Fruit fly (Drosophila melanogaster) whole organism, pupa: Measurements from ENCODE around the gene CG1314.
A peak's percentile ranks its signal among the peaks of the same experiment; 100 is the strongest.

Experiments
- CG10348 ChIP-seq: fragments of 200-800 bp; sonication (Bioruptor generic); IDR thresholded peaks from 2 replicates; pipeline ENCODE4 v1.3.6; 2022; ENCODE audit warnings: missing biosample characterization, missing genetic modification characterization
- CG12605 ChIP-seq: fragments of 200-800 bp; sonication (Bioruptor generic); IDR thresholded peaks from 2 replicates; pipeline ENCODE4 v1.3.6; 2022; ENCODE audit warnings: missing biosample characterization, missing genetic modification characterization
- CG13204 ChIP-seq: fragments of 200-800 bp; sonication (Bioruptor generic); optimal IDR thresholded peaks from 2 replicates; lab custom pipeline; 2018; ENCODE audit warnings: missing biosample characterization, mild to moderate bottlenecking, missing genetic modification characterization, moderate library complexity
- CG14655 ChIP-seq: fragments of 200-800 bp; sonication (Bioruptor generic); optimal IDR thresholded peaks from 3 replicates; lab custom pipeline; 2017; ENCODE audit warnings: mild to moderate bottlenecking, missing biosample characterization, missing genetic modification reagents, missing genetic modification characterization
- CG15710 ChIP-seq: fragments of 200-800 bp; sonication (Bioruptor generic); optimal IDR thresholded peaks from 2 replicates; lab custom pipeline; 2018; ENCODE audit warnings: missing biosample characterization, mild to moderate bottlenecking, missing genetic modification characterization, moderate library complexity
- CG17806 ChIP-seq: fragments of 200-800 bp; sonication (Bioruptor generic); optimal IDR thresholded peaks from 2 replicates; lab custom pipeline; 2018; ENCODE audit warnings: missing biosample characterization, mild to moderate bottlenecking, missing genetic modification characterization, moderate library complexity
- CG32121 ChIP-seq: fragments of 200-800 bp; sonication (Bioruptor generic); IDR thresholded peaks from 2 replicates; pipeline ENCODE4 v1.3.6; 2022; ENCODE audit warnings: missing biosample characterization, missing genetic modification characterization
- CG34367 ChIP-seq: fragments of 200-800 bp; sonication (Bioruptor generic); optimal IDR thresholded peaks from 2 replicates; lab custom pipeline; 2018; ENCODE audit warnings: missing biosample characterization, mild to moderate bottlenecking, missing genetic modification characterization
- CG4496 ChIP-seq: fragments of 200-800 bp; sonication (Bioruptor generic); IDR thresholded peaks from 3 replicates; pipeline ENCODE4 v1.3.6; 2022; ENCODE audit warnings: missing biosample characterization, missing genetic modification characterization
- CG8159 ChIP-seq: fragments of 200-800 bp; sonication (Bioruptor generic); optimal IDR thresholded peaks from 3 replicates; lab custom pipeline; 2018; ENCODE audit warnings: missing biosample characterization, mild to moderate bottlenecking, missing genetic modification characterization, moderate library complexity
- CG8301 ChIP-seq: fragments of 200-800 bp; sonication (Bioruptor generic); optimal IDR thresholded peaks from 2 replicates; lab custom pipeline; 2018; ENCODE audit warnings: missing biosample characterization, mild to moderate bottlenecking, missing genetic modification characterization
- CG9948 ChIP-seq: fragments of 200-800 bp; sonication (Bioruptor generic); optimal IDR thresholded peaks from 2 replicates; lab custom pipeline; 2018; ENCODE audit warnings: missing biosample characterization, mild to moderate bottlenecking, missing genetic modification characterization, moderate library complexity
- D1 ChIP-seq: fragments of 200-800 bp; sonication (Bioruptor generic); optimal IDR thresholded peaks from 2 replicates; lab custom pipeline; 2018; ENCODE audit warnings: missing biosample characterization, mild to moderate bottlenecking, missing genetic modification characterization, moderate library complexity
- EcR ChIP-seq: fragments of 200-800 bp; sonication (Bioruptor generic); optimal IDR thresholded peaks from 3 replicates; lab custom pipeline; 2019; ENCODE audit warnings: missing biosample characterization, missing genetic modification characterization, mild to moderate bottlenecking, moderate library complexity, missing genetic modification reagents
- Ets98B ChIP-seq: fragments of 200-800 bp; sonication (Bioruptor generic); IDR thresholded peaks from 2 replicates; pipeline ENCODE4 v1.3.6; 2022; ENCODE audit warnings: missing biosample characterization, missing genetic modification characterization
- Pif1A ChIP-seq: fragments of 200-800 bp; sonication (Bioruptor generic); optimal IDR thresholded peaks from 3 replicates; lab custom pipeline; 2016; ENCODE audit warnings: missing biosample characterization, missing genetic modification characterization
- Pif1B ChIP-seq: fragments of 200-800 bp; sonication (Bioruptor generic); optimal IDR thresholded peaks from 3 replicates; lab custom pipeline; 2016; ENCODE audit warnings: missing biosample characterization, missing genetic modification characterization
- Snoo ChIP-seq: fragments of 200-800 bp; sonication (Bioruptor generic); optimal IDR thresholded peaks from 3 replicates; lab custom pipeline; 2017; ENCODE audit warnings: missing biosample characterization, mild to moderate bottlenecking, missing genetic modification characterization, inconsistent platforms
- fd96Ca ChIP-seq: fragments of 200-800 bp; sonication (Bioruptor generic); IDR thresholded peaks from 3 replicates; pipeline ENCODE4 v1.3.6; 2022; ENCODE audit warnings: missing biosample characterization, missing genetic modification characterization
- gl ChIP-seq: fragments of 200-800 bp; sonication (Bioruptor generic); optimal IDR thresholded peaks from 2 replicates; lab custom pipeline; 2018; ENCODE audit warnings: missing biosample characterization, mild to moderate bottlenecking, missing genetic modification characterization
- rn ChIP-seq: fragments of 200-800 bp; sonication (Bioruptor generic); IDR thresholded peaks from 2 replicates; pipeline ENCODE4 v1.3.6; 2022; ENCODE audit warnings: missing biosample characterization, missing genetic modification characterization

The CG1314 gene

dm6 chrX:20869297-20869696 lies at the start of gene CG1314:
Gene CG1314 (minus strand): TSS chrX:20869397.
- TF ChIP-seq D1 (tag; lab: Kevin White, UChicago) (no peak), Pif1B (GFP tag; lab: Kevin White, UChicago) (no peak), EcR (GFP tag; lab: Kevin White, UChicago) (no peak)

DNA sequence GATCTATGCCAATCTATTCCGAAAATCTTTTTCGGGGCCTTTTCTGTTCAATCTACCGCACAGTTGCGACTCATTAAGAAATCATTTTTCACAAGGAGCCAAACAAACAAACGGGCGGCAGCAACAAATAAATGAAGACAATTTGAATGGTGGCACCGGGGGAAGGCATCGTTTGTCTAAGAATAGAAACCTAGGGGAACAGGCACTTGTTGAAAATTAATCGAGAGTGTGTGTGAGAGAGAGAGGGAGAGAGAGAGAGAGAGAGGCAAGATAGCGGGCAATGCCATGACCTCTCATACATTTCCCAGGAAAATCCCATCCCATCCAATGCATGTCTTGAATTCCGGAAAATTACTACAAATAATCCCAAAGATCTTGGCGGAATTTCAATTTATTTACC lies 47.2 kb upstream of the CG1314 start:
- no peak for TF ChIP-seq CG9948
- no peak for TF ChIP-seq CG32121 (GFP tag; lab: Robert Waterston, UW)
- TF ChIP-seq Pif1A = no peak
- no peak for TF ChIP-seq CG15710 (tag; lab: Kevin White, UChicago)
- TF ChIP-seq EcR (GFP tag; lab: Kevin White, UChicago) = no peak
- no peak for TF ChIP-seq fd96Ca (GFP tag; lab: Robert Waterston, UW)
- TF ChIP-seq Ets98B (GFP tag; lab: Robert Waterston, UW) = no peak
- no peak for TF ChIP-seq D1 (tag; lab: Kevin White, UChicago)
- no peak for TF ChIP-seq CG12605 (GFP tag; lab: Robert Waterston, UW)
- no peak for TF ChIP-seq Snoo
- no peak for TF ChIP-seq CG8159 (tag; lab: Kevin White, UChicago)
- no peak for TF ChIP-seq CG34367 (tag; lab: Kevin White, UChicago)
- TF ChIP-seq CG8301 (tag; lab: Kevin White, UChicago) = no peak

- TF ChIP-seq CG14655 = no peak
- no peak for TF ChIP-seq CG12605 (GFP tag; lab: Robert Waterston, UW)
- no peak for TF ChIP-seq CG8301 (tag; lab: Kevin White, UChicago)
These were observed 13.3 kb upstream of the CG1314 start, which contains the start of gene I-3 for dm6 chrX:20882526-20882925. Gene I-3 (minus strand): TSS chrX:20882626.

DNA sequence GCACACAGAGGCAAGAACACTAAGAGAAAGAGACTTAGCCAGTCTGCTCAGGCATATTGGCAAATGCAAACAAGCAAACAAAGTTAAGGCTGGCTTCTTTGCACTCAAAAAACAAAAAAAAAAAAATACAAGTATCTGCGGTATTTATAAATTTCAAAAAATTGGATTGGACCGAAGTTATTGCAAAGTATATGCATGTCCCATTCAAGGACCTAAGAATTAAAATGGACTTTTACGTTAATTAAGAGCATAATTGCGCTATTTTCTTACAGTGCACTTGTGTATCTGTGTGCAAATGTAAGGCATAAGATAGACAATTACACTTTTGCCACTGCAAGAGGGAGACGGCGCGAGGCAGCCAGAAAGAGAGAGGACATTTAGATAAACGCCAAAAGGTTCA lies 5.5 kb downstream of the CG1314 start:
- TF ChIP-seq Ets98B (GFP tag; lab: Robert Waterston, UW) = no peak
- TF ChIP-seq CG14655 = peak; percentile 47
- no peak for TF ChIP-seq CG12605 (GFP tag; lab: Robert Waterston, UW)
- no peak for TF ChIP-seq D1 (tag; lab: Kevin White, UChicago)
- TF ChIP-seq CG9948 = peak; percentile 11
- TF ChIP-seq CG32121 (GFP tag; lab: Robert Waterston, UW) = no peak
- no peak for TF ChIP-seq Pif1B (GFP tag; lab: Kevin White, UChicago)
- TF ChIP-seq CG13204 (GFP tag; lab: Kevin White, UChicago) = no peak
- TF ChIP-seq CG17806 (tag; lab: Kevin White, UChicago) = peak; percentile 29
- peak; percentile 29 for TF ChIP-seq CG8301 (tag; lab: Kevin White, UChicago)
- no peak for TF ChIP-seq CG4496
- no peak for TF ChIP-seq CG34367 (tag; lab: Kevin White, UChicago)
- TF ChIP-seq CG8159 (tag; lab: Kevin White, UChicago) = peak; percentile 51
- no peak for TF ChIP-seq Snoo
- no peak for TF ChIP-seq Pif1A
- 0 out of 3 replicates have a peak, but pooled peaks have one; percentile 52 for TF ChIP-seq fd96Ca (GFP tag; lab: Robert Waterston, UW)
- no peak for TF ChIP-seq EcR (GFP tag; lab: Kevin White, UChicago)
- TF ChIP-seq CG10348 (GFP tag; lab: Robert Waterston, UW) = no peak
- no peak for TF ChIP-seq rn (GFP tag; lab: Robert Waterston, UW)
- no peak for TF ChIP-seq gl (tag; lab: Kevin White, UChicago)
- peak; percentile 37 for TF ChIP-seq CG15710 (tag; lab: Kevin White, UChicago)
- TF ChIP-seq, all 21 proteins: peak for 7

DNA sequence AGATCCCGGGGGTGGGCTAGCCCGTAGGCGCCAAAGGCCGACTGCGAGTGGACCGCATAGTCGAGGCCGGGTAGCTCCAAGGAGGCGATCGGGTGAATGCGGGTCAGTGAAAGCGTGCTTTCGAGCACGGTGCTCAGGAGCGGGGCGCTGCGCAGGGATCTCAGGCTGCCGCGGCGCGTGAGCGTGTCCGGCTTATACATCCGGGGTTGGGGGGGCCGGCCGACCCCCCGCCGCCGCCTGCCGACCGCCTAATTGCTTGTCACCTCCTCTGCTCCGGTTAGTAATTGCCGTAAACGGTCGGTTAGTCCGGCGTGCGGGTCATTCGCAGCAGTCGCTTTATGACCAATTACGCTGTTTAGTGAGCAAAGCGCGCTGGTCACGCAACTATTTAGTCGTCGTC lies 43.0 kb downstream of the CG1314 start:
- no peak for TF ChIP-seq CG10348 (GFP tag; lab: Robert Waterston, UW)
- TF ChIP-seq fd96Ca (GFP tag; lab: Robert Waterston, UW) = no peak
- TF ChIP-seq CG13204 (GFP tag; lab: Kevin White, UChicago) = no peak
- no peak for TF ChIP-seq Ets98B (GFP tag; lab: Robert Waterston, UW)
- TF ChIP-seq EcR (GFP tag; lab: Kevin White, UChicago) = no peak
- TF ChIP-seq CG8159 (tag; lab: Kevin White, UChicago) = no peak
- no peak for TF ChIP-seq Pif1A
- TF ChIP-seq gl (tag; lab: Kevin White, UChicago) = no peak
- no peak for TF ChIP-seq CG8301 (tag; lab: Kevin White, UChicago)
- TF ChIP-seq CG32121 (GFP tag; lab: Robert Waterston, UW) = no peak
- no peak for TF ChIP-seq CG9948
- TF ChIP-seq CG4496 = no peak
- no peak for TF ChIP-seq CG15710 (tag; lab: Kevin White, UChicago)
- TF ChIP-seq rn (GFP tag; lab: Robert Waterston, UW) = no peak
- TF ChIP-seq, all 21 proteins: peak for 0

DNA sequence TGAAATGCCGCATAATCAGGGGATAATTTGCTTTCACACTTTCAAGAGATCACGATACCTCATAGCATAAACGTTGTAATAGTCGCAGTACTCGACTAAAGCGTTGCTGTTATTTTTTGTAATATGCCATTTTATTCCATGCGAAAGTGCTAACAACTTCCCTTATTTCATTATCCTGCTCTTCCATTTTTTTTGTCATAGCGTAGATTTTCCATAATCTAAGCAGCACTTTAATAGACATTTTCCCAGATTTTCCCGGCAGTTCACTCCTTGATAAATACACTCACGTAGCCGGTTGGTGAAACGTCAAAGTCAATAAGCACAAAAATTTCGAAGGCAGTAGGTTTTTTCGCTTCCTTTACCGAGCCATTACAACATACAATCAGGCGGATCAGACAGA lies 47.4 kb downstream of the CG1314 start, which contains the start of gene CG15450:
Gene CG15450 (plus strand): TSS at position 301 of the 400 bp plus-strand sequence.
- TF ChIP-seq EcR (GFP tag; lab: Kevin White, UChicago) = no peak
- no peak for TF ChIP-seq rn (GFP tag; lab: Robert Waterston, UW)
- TF ChIP-seq Snoo = no peak
- TF ChIP-seq Ets98B (GFP tag; lab: Robert Waterston, UW) = no peak
- no peak for TF ChIP-seq CG14655
- TF ChIP-seq CG13204 (GFP tag; lab: Kevin White, UChicago) = no peak
- no peak for TF ChIP-seq CG32121 (GFP tag; lab: Robert Waterston, UW)
- TF ChIP-seq CG9948 = no peak
- TF ChIP-seq CG34367 (tag; lab: Kevin White, UChicago) = no peak
- no peak for TF ChIP-seq CG10348 (GFP tag; lab: Robert Waterston, UW)
